Worm (Caenorhabditis elegans) whole organism, L4 larva: ENCODE measurements around the gene W02A2.12.

Source experiments
- F10B5.3 ChIP-seq: sonication (generic microtip); optimal IDR thresholded peaks from 2 replicates; lab custom pipeline; 2016; ENCODE audit warnings: mild to moderate bottlenecking, missing genetic modification characterization, missing compliant biosample characterization
- F37D6.2 ChIP-seq: sonication (generic microtip); optimal IDR thresholded peaks from 2 replicates; lab custom pipeline; 2016; ENCODE audit warnings: mild to moderate bottlenecking, missing genetic modification characterization, missing compliant biosample characterization
- F49E8.2 ChIP-seq: sonication (generic microtip); optimal IDR thresholded peaks from 2 replicates; lab custom pipeline; 2016; ENCODE audit warnings: missing compliant biosample characterization, mild to moderate bottlenecking, missing genetic modification characterization, borderline replicate concordance
- R02D3.7 ChIP-seq: fragments of 150-350 bp; sonication (generic microtip); optimal IDR thresholded peaks from 3 replicates; lab custom pipeline; 2014; ENCODE audit warnings: missing biosample characterization, missing genetic modification characterization
- Y48G9A.11 ChIP-seq: fragments of 200-800 bp; sonication (Bioruptor generic); IDR thresholded peaks from 2 replicates; pipeline ENCODE4 v1.3.6; 2022; ENCODE audit warnings: missing genetic modification reagents, missing genetic modification characterization, missing compliant biosample characterization
- Y5F2A.4 ChIP-seq: fragments of 200-800 bp; sonication (Bioruptor generic); optimal IDR thresholded peaks from 2 replicates; lab custom pipeline; 2018; ENCODE audit warnings: mild to moderate bottlenecking, missing genetic modification characterization, missing compliant biosample characterization
- aha-1 ChIP-seq: fragments of 150-350 bp; peaks from one replicate; lab custom pipeline; 2014; ENCODE audit warnings: missing biosample characterization, missing genetic modification characterization
- ama-1 ChIP-seq: fragments of 150-350 bp; optimal IDR thresholded peaks from 2 replicates; lab custom pipeline; 2014; ENCODE audit warnings: inconsistent platforms, mixed read lengths
- ceh-32 ChIP-seq: sonication (generic microtip); optimal IDR thresholded peaks from 2 replicates; lab custom pipeline; 2016; ENCODE audit warnings: mild to moderate bottlenecking, missing genetic modification characterization, missing compliant biosample characterization; ENCODE audit not compliant: poor library complexity
- ceh-44 ChIP-seq: fragments of 200-800 bp; sonication (Bioruptor generic); IDR thresholded peaks from 2 replicates; pipeline ENCODE4 v1.3.6; 2022; ENCODE audit warnings: missing genetic modification reagents, missing genetic modification characterization, missing compliant biosample characterization
- ceh-82 ChIP-seq: sonication (generic microtip); optimal IDR thresholded peaks from 2 replicates; lab custom pipeline; 2017; ENCODE audit warnings: missing biosample characterization, missing genetic modification characterization
- ces-1 ChIP-seq: fragments of 150-350 bp; sonication (generic microtip); optimal IDR thresholded peaks from 4 replicates; lab custom pipeline; 2014; ENCODE audit warnings: missing biosample characterization, missing genetic modification reagents, missing genetic modification characterization
- ctbp-1 ChIP-seq: fragments of 200-800 bp; sonication (Bioruptor generic); IDR thresholded peaks from 2 replicates; pipeline ENCODE4 v1.3.6; 2022; ENCODE audit warnings: missing genetic modification reagents, missing genetic modification characterization, missing compliant biosample characterization
- daf-16 ChIP-seq, 3 experiments: sonication (generic microtip); optimal IDR thresholded peaks; 2 replicates each; lab custom pipeline; 2016 to 2017; ENCODE audit warnings: missing genetic modification characterization in 3 of 3, missing genetic modification reagents in 3 of 3, mild to moderate bottlenecking in 2 of 3, missing compliant biosample characterization in 2 of 3, missing biosample characterization in 1 of 3, moderate library complexity in 1 of 3
- daf-19 ChIP-seq: fragments of 200-800 bp; sonication (Bioruptor generic); conservative IDR thresholded peaks from 2 replicates; pipeline ENCODE4 v1.3.6; 2022; ENCODE audit warnings: missing genetic modification characterization, missing compliant biosample characterization
- daf-8 ChIP-seq: fragments of 200-800 bp; sonication (Bioruptor generic); IDR thresholded peaks from 2 replicates; pipeline ENCODE4 v1.3.6; 2022; ENCODE audit warnings: missing genetic modification characterization, missing compliant biosample characterization
- dmd-6 ChIP-seq: fragments of 200-800 bp; sonication (Bioruptor generic); IDR thresholded peaks from 2 replicates; pipeline ENCODE4 v1.3.6; 2022; ENCODE audit warnings: missing genetic modification reagents, missing genetic modification characterization, missing compliant biosample characterization
- dve-1 ChIP-seq: sonication (generic microtip); optimal IDR thresholded peaks from 2 replicates; lab custom pipeline; 2017; ENCODE audit warnings: antibody characterized with exemption, mild to moderate bottlenecking, missing genetic modification characterization, missing compliant biosample characterization; ENCODE audit not compliant: insufficient read depth
- hif-1 ChIP-seq, 2 experiments: sonication (generic microtip); optimal IDR thresholded peaks; 2 replicates each; lab custom pipeline; 2016 to 2017; ENCODE audit warnings: missing compliant biosample characterization in 2 of 2, missing genetic modification characterization in 2 of 2, missing genetic modification reagents in 2 of 2, missing genotype in 2 of 2, mild to moderate bottlenecking in 1 of 2
- hlh-11 ChIP-seq: fragments of 200-800 bp; sonication (Bioruptor generic); optimal IDR thresholded peaks from 2 replicates; lab custom pipeline; 2018; ENCODE audit warnings: mild to moderate bottlenecking, missing genetic modification characterization, missing compliant biosample characterization
- hmg-1.1 ChIP-seq: fragments of 200-800 bp; sonication (Bioruptor generic); IDR thresholded peaks from 2 replicates; pipeline ENCODE4 v1.3.6; 2022; ENCODE audit warnings: missing genetic modification reagents, missing genetic modification characterization, missing compliant biosample characterization
- lin-1 ChIP-seq: fragments of 200-800 bp; sonication (Bioruptor generic); IDR thresholded peaks from 2 replicates; pipeline ENCODE4 v1.3.6; 2022; ENCODE audit warnings: missing genetic modification reagents, missing genetic modification characterization, missing compliant biosample characterization
- lin-13 ChIP-seq: fragments of 150-350 bp; optimal IDR thresholded peaks from 2 replicates; lab custom pipeline; 2014; ENCODE audit warnings: missing biosample characterization, missing genetic modification reagents, missing genetic modification characterization
- lin-38 ChIP-seq: fragments of 200-800 bp; sonication (Bioruptor generic); IDR thresholded peaks from 2 replicates; pipeline ENCODE4 v1.3.6; 2022; ENCODE audit warnings: missing genetic modification reagents, missing genetic modification characterization, missing compliant biosample characterization
- lir-3 ChIP-seq: sonication (generic microtip); optimal IDR thresholded peaks from 2 replicates; lab custom pipeline; 2016; ENCODE audit warnings: mild to moderate bottlenecking, missing genetic modification characterization, missing compliant biosample characterization
- lsy-2 ChIP-seq, 2 experiments: fragments of 150-350 bp in 1 of 2; sonication (generic microtip) in 1 of 2; optimal IDR thresholded peaks; 2 replicates each; lab custom pipeline; 2014 to 2017; ENCODE audit warnings: missing biosample characterization in 2 of 2, missing genetic modification characterization in 2 of 2
- mdt-29 ChIP-seq: fragments of 200-800 bp; sonication (Bioruptor generic); IDR thresholded peaks from 2 replicates; pipeline ENCODE4 v1.3.6; 2022; ENCODE audit warnings: missing genetic modification reagents, missing genetic modification characterization, missing compliant biosample characterization
- mep-1 ChIP-seq: fragments of 150-350 bp; sonication (generic microtip); optimal IDR thresholded peaks from 3 replicates; lab custom pipeline; 2014; ENCODE audit warnings: missing biosample characterization, missing genetic modification characterization
- nhr-25 ChIP-seq: sonication (generic microtip); optimal IDR thresholded peaks from 2 replicates; lab custom pipeline; 2017; ENCODE audit warnings: missing genetic modification characterization, mild to moderate bottlenecking, missing compliant biosample characterization, antibody characterized with exemption, moderate library complexity, borderline replicate concordance; ENCODE audit not compliant: insufficient read depth
- nhr-28 ChIP-seq: fragments of 150-350 bp; optimal IDR thresholded peaks from 2 replicates; lab custom pipeline; 2014; ENCODE audit warnings: missing biosample characterization, missing genetic modification characterization
- nhr-41 ChIP-seq: fragments of 200-800 bp; sonication (Bioruptor generic); IDR thresholded peaks from 2 replicates; pipeline ENCODE4 v1.3.6; 2022; ENCODE audit warnings: missing genetic modification reagents, missing genetic modification characterization, missing compliant biosample characterization
- nhr-48 ChIP-seq: sonication (generic microtip); optimal IDR thresholded peaks from 2 replicates; lab custom pipeline; 2016; ENCODE audit warnings: mild to moderate bottlenecking, missing genetic modification characterization, missing compliant biosample characterization
- nhr-77 ChIP-seq: fragments of 150-350 bp; optimal IDR thresholded peaks from 2 replicates; lab custom pipeline; 2014; ENCODE audit warnings: missing biosample characterization, missing genetic modification characterization
- saeg-2 ChIP-seq: fragments of 200-800 bp; sonication (Bioruptor generic); IDR thresholded peaks from 2 replicates; pipeline ENCODE4 v1.3.6; 2022; ENCODE audit warnings: missing genetic modification reagents, missing genetic modification characterization, missing compliant biosample characterization
- skn-1 ChIP-seq: fragments of 150-350 bp; optimal IDR thresholded peaks from 2 replicates; lab custom pipeline; 2014; ENCODE audit warnings: missing biosample characterization, missing genetic modification characterization
- snpc-1.2 ChIP-seq: fragments of 200-800 bp; sonication (Bioruptor generic); IDR thresholded peaks from 2 replicates; pipeline ENCODE4 v1.3.6; 2022; ENCODE audit warnings: missing genetic modification reagents, missing genetic modification characterization, missing compliant biosample characterization
- spr-1 ChIP-seq: sonication (generic microtip); optimal IDR thresholded peaks from 2 replicates; lab custom pipeline; 2016; ENCODE audit warnings: mild to moderate bottlenecking, missing genetic modification characterization, missing compliant biosample characterization
- spr-3 ChIP-seq: fragments of 200-800 bp; sonication (Bioruptor generic); optimal IDR thresholded peaks from 2 replicates; lab custom pipeline; 2018; ENCODE audit warnings: mild to moderate bottlenecking, missing genetic modification characterization, missing compliant biosample characterization
- tra-1 ChIP-seq: fragments of 200-800 bp; sonication (Bioruptor generic); IDR thresholded peaks from 2 replicates; pipeline ENCODE4 v1.3.6; 2022; ENCODE audit warnings: missing genetic modification reagents, missing genetic modification characterization, missing compliant biosample characterization
- unc-62 ChIP-seq, 3 experiments: fragments of 150-350 bp in 1 of 3; sonication (generic microtip); optimal IDR thresholded peaks in 2 of 3; peaks in 1 of 3; 1 replicate in 1 of 3; 2 replicates in 2 of 3; lab custom pipeline; 2014 to 2017; ENCODE audit warnings: missing biosample characterization in 3 of 3, missing genetic modification characterization in 3 of 3, missing genetic modification reagents in 3 of 3, missing genotype in 1 of 3
- vab-7 ChIP-seq: fragments of 200-800 bp; sonication (Bioruptor generic); IDR thresholded peaks from 2 replicates; pipeline ENCODE4 v1.3.6; 2022; ENCODE audit warnings: missing genetic modification reagents, missing genetic modification characterization, missing compliant biosample characterization
- ztf-11 ChIP-seq: fragments of 150-350 bp; optimal IDR thresholded peaks from 2 replicates; lab custom pipeline; 2014; ENCODE audit warnings: missing biosample characterization, missing genetic modification characterization

Gene W02A2.12

DNA sequence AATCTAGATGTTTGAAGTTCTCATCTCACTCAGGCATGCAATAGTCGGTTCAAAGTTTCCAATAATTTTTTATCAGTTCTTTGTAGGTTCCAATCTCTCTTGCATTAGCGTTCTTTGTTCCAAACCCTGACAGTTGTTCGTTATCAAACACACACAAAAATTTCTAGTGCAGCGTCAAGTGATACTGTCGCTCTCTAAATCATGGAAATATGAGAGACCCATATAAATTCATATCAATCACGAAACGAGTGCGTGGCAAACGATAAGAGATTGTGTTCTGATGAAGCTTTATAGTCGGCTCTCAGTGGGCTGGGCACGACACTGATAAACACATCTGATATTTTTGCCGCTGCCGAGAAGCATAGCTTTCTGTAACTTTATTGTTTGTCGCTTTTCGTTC lies 34.5 kb downstream of the W02A2.12 start (continued):
- TF ChIP-seq nhr-25 (tag; lab: Kevin White, UChicago) (no peak), aha-1 (no peak), ceh-32 (tag; lab: Kevin White, UChicago) (no peak), Y48G9A.11 (no peak), nhr-48 (tag; lab: Kevin White, UChicago) (peak; percentile 86), vab-7 (no peak), skn-1 (no peak), F10B5.3 (no peak), lin-13 (GFP tag; lab: Kevin White, UChicago) (no peak), tra-1 (GFP tag; lab: Robert Waterston, UW) (peak; percentile 80; the same call in 1 of the 2 replicates), ama-1 (no peak), ceh-44 (GFP tag; lab: Robert Waterston, UW) (no peak)

DNA sequence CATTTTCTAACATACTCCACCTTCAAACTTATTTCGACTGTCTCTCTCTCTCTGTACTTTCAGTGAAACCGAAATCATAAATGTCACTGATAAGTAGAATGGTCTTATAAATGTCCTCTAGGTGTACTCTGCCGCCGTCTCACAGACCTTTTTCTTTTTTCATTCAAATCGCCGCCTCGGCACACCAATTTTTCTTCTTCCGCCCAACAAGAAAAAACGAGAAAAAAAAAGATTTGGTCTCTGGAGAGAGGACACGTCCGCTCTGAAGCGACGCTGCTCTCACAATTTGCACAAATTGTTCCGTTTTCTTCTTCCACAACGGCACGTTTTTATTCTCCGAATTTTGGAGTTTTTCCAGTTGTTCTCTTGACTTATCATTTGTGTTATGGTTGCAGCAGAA lies 35.5 kb downstream of the W02A2.12 start:
- peak; percentile 27 for TF ChIP-seq mep-1 (tag; lab: Kevin White, UChicago)
- TF ChIP-seq dmd-6 (GFP tag; lab: Robert Waterston, UW), result peak; percentile 56
- 0 out of 2 replicates have a peak, but pooled peaks have one; percentile 9 for TF ChIP-seq tra-1 (GFP tag; lab: Robert Waterston, UW)
- no peak for TF ChIP-seq F10B5.3
- peak in 1 of 2 experiments; percentile 82 for TF ChIP-seq unc-62 (GFP tag; optimal IDR thresholded peaks at IDR 0.05 in 1 of 2; lab: Kevin White, UChicago)
- TF ChIP-seq unc-62 (tag; optimal IDR thresholded peaks at IDR 0.05; lab: Kevin White, UChicago), result no peak
- TF ChIP-seq lsy-2 (tag; optimal IDR thresholded peaks at IDR 0.05; lab: Kevin White, UChicago), result peak in 1 of 2 experiments; percentile 5
- no peak for TF ChIP-seq ces-1 (GFP tag; lab: Kevin White, UChicago)
- peak in 1 of 2 experiments; percentile 72 for TF ChIP-seq hif-1 (tag; optimal IDR thresholded peaks at IDR 0.05; lab: Kevin White, UChicago)
- peak; percentile 57 for TF ChIP-seq hlh-11 (tag; lab: Kevin White, UChicago)
- peak; percentile 21 for TF ChIP-seq nhr-28
- 0 out of 2 replicates have a peak, but pooled peaks have one; percentile 8 for TF ChIP-seq lin-38 (GFP tag; lab: Robert Waterston, UW)
- peak; percentile 4 for TF ChIP-seq lin-13 (GFP tag; lab: Kevin White, UChicago)
- peak; percentile 0 for TF ChIP-seq dve-1
- no peak for TF ChIP-seq vab-7
- TF ChIP-seq ztf-11 (tag; lab: Kevin White, UChicago), result no peak
- peak; percentile 38; the same call in 1 of the 2 replicates for TF ChIP-seq hmg-1.1 (GFP tag; lab: Robert Waterston, UW)
- TF ChIP-seq daf-16 (GFP tag; optimal IDR thresholded peaks at IDR 0.05; lab: Kevin White, UChicago), result no peak
- peak; percentile 5 for TF ChIP-seq daf-16 (tag; optimal IDR thresholded peaks at IDR 0.05; lab: Kevin White, UChicago)

DNA sequence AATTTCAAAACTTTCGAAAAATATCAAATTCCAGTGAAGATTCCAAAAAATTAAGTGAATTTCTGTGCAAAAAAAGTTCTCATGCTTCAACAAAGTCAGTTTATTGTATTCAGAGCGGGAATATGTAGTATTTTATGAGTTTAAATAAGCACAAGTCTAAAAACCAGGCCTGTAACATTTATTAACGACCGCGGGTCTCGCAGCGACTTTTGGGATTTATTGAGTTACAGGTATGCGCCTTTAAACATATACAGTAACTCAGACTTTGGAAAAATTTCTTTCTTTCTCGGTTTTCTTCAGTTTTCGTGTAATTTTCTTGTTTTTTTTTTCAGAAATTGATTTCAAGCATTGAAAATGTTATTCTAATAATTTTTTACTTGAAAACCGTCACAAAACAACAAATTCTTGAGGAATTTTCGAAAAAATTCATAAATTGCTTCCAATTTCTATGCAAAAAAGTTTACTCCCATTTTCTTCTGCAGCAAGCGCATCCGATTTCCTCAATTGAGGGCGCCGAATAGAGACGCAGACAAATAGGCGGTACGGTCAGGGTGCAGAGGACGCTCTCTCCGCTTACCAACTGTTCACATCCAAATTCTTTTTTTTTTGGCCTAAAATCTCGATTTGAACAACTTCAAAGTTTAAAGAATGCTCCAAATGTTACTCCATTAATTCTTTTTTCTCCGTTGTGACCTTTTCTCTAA lies 37.1 kb downstream of the W02A2.12 start:
- TF ChIP-seq spr-1 (tag; lab: Kevin White, UChicago) (no peak), snpc-1.2 (GFP tag; lab: Robert Waterston, UW) (peak; percentile 74; the same call in 1 of the 2 replicates), lin-1 (GFP tag; lab: Robert Waterston, UW) (no peak), ceh-44 (GFP tag; lab: Robert Waterston, UW) (no peak), nhr-48 (tag; lab: Kevin White, UChicago) (no peak), hmg-1.1 (GFP tag; lab: Robert Waterston, UW) (0 out of 2 replicates have a peak, but pooled peaks have one; percentile 35), daf-8 (GFP tag; lab: Robert Waterston, UW) (no peak), aha-1 (peak; percentile 96), dve-1 (no peak), hlh-11 (tag; lab: Kevin White, UChicago) (peak; percentile 34), nhr-28 (peak; percentile 15), lin-38 (GFP tag; lab: Robert Waterston, UW) (peak; percentile 31), F49E8.2 (tag; lab: Kevin White, UChicago) (peak; percentile 57)

DNA sequence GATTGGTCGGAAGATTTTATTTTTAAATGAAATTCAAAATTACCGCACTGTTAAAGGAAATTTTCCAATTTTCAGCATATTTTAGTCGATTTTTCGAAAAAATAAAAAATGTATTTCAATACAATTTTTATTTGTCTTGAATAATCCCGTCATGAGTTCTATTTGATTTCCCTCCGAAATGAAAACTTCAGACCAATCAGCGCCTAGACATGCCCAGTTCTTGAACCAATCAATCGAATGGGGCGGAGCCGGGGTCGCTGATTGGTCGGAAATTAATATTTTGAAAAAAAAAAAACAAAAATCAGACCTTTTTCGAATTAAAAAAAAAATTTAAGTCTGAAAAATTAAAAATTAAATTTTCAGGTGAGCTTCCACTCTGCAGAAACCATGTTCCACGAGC lies 39.0 kb downstream of the W02A2.12 start:
- TF ChIP-seq R02D3.7 (tag; lab: Kevin White, UChicago) (no peak), spr-1 (tag; lab: Kevin White, UChicago) (no peak), spr-3 (GFP tag; lab: Kevin White, UChicago) (no peak), mdt-29 (no peak), F37D6.2 (tag; lab: Kevin White, UChicago) (no peak), ctbp-1 (no peak), saeg-2 (GFP tag; lab: Robert Waterston, UW) (no peak), skn-1 (no peak), Y5F2A.4 (no peak), nhr-41 (GFP tag; lab: Robert Waterston, UW) (no peak), lir-3 (tag; lab: Kevin White, UChicago) (no peak), ama-1 (no peak), daf-19 (GFP tag; lab: Robert Waterston, UW) (no peak), ceh-82 (tag; lab: Kevin White, UChicago) (no peak), nhr-77 (tag; lab: Kevin White, UChicago) (no peak), F10B5.3 (no peak)
